Worm (Caenorhabditis elegans) whole organism, L4 larva: ENCODE results near the gene dhs-16.

Experiments
- R02D3.7 ChIP-seq: fragments of 150-350 bp; sonication (generic microtip); optimal IDR thresholded peaks from 3 replicates; lab custom pipeline; 2014; ENCODE audit warnings: missing biosample characterization, missing genetic modification characterization
- Y48G9A.11 ChIP-seq: fragments of 200-800 bp; sonication (Bioruptor generic); IDR thresholded peaks from 2 replicates; pipeline ENCODE4 v1.3.6; 2022; ENCODE audit warnings: missing genetic modification reagents, missing genetic modification characterization, missing compliant biosample characterization
- Y75B8A.6 ChIP-seq: fragments of 200-800 bp; sonication (Bioruptor generic); IDR thresholded peaks from 2 replicates; pipeline ENCODE4 v1.3.6; 2022; ENCODE audit warnings: missing genetic modification reagents, missing genetic modification characterization, missing compliant biosample characterization
- aly-2 ChIP-seq: sonication (generic microtip); optimal IDR thresholded peaks from 2 replicates; lab custom pipeline; 2018; ENCODE audit warnings: missing biosample characterization, missing genetic modification characterization
- ceh-28 ChIP-seq: fragments of 150-350 bp; optimal IDR thresholded peaks from 2 replicates; lab custom pipeline; 2014; ENCODE audit warnings: missing biosample characterization, missing genetic modification reagents, missing genetic modification characterization
- ceh-44 ChIP-seq: fragments of 200-800 bp; sonication (Bioruptor generic); IDR thresholded peaks from 2 replicates; pipeline ENCODE4 v1.3.6; 2022; ENCODE audit warnings: missing genetic modification reagents, missing genetic modification characterization, missing compliant biosample characterization
- ceh-82 ChIP-seq: sonication (generic microtip); optimal IDR thresholded peaks from 2 replicates; lab custom pipeline; 2017; ENCODE audit warnings: missing biosample characterization, missing genetic modification characterization
- ctbp-1 ChIP-seq: fragments of 200-800 bp; sonication (Bioruptor generic); IDR thresholded peaks from 2 replicates; pipeline ENCODE4 v1.3.6; 2022; ENCODE audit warnings: missing genetic modification reagents, missing genetic modification characterization, missing compliant biosample characterization
- daf-12 ChIP-seq: fragments of 150-350 bp; optimal IDR thresholded peaks from 2 replicates; lab custom pipeline; 2014; ENCODE audit warnings: missing biosample characterization, missing genetic modification reagents, missing genetic modification characterization
- dpl-1 ChIP-seq: fragments of 150-350 bp; optimal IDR thresholded peaks from 2 replicates; lab custom pipeline; 2014; ENCODE audit warnings: missing biosample characterization, missing genetic modification reagents, missing genetic modification characterization
- duxl-1 ChIP-seq: sonication (generic microtip); optimal IDR thresholded peaks from 2 replicates; lab custom pipeline; 2016; ENCODE audit warnings: mild to moderate bottlenecking, missing genetic modification characterization, moderate library complexity, missing compliant biosample characterization; ENCODE audit not compliant: poor library complexity
- dve-1 ChIP-seq: sonication (generic microtip); optimal IDR thresholded peaks from 2 replicates; lab custom pipeline; 2017; ENCODE audit warnings: antibody characterized with exemption, mild to moderate bottlenecking, missing genetic modification characterization, missing compliant biosample characterization; ENCODE audit not compliant: insufficient read depth
- fos-1 ChIP-seq: fragments of 150-350 bp; optimal IDR thresholded peaks from 2 replicates; lab custom pipeline; 2014; ENCODE audit warnings: missing biosample characterization, missing genetic modification characterization
- hlh-11 ChIP-seq: fragments of 200-800 bp; sonication (Bioruptor generic); optimal IDR thresholded peaks from 2 replicates; lab custom pipeline; 2018; ENCODE audit warnings: mild to moderate bottlenecking, missing genetic modification characterization, missing compliant biosample characterization
- hlh-30 ChIP-seq: sonication (generic microtip); optimal IDR thresholded peaks from 2 replicates; lab custom pipeline; 2017; ENCODE audit warnings: antibody characterized with exemption, mild to moderate bottlenecking, missing genetic modification characterization, missing compliant biosample characterization; ENCODE audit not compliant: insufficient read depth
- lin-15B ChIP-seq: fragments of 150-350 bp; sonication (generic microtip); optimal IDR thresholded peaks from 3 replicates; lab custom pipeline; 2014; ENCODE audit warnings: missing biosample characterization, missing genetic modification characterization
- lin-29 ChIP-seq: fragments of 200-800 bp; sonication (Bioruptor generic); IDR thresholded peaks from 2 replicates; pipeline ENCODE4 v1.3.6; 2022; ENCODE audit warnings: missing genetic modification reagents, missing genetic modification characterization, missing compliant biosample characterization
- lin-38 ChIP-seq: fragments of 200-800 bp; sonication (Bioruptor generic); IDR thresholded peaks from 2 replicates; pipeline ENCODE4 v1.3.6; 2022; ENCODE audit warnings: missing genetic modification reagents, missing genetic modification characterization, missing compliant biosample characterization
- lsy-2 ChIP-seq, 2 experiments: fragments of 150-350 bp in 1 of 2; sonication (generic microtip) in 1 of 2; optimal IDR thresholded peaks; 2 replicates each; lab custom pipeline; 2014 to 2017; ENCODE audit warnings: missing biosample characterization in 2 of 2, missing genetic modification characterization in 2 of 2
- mdl-1 ChIP-seq, 2 experiments: fragments of 150-350 bp in 1 of 2; sonication (generic microtip) in 1 of 2; optimal IDR thresholded peaks; 2 replicates each; lab custom pipeline; 2014 to 2017; ENCODE audit warnings: missing biosample characterization in 2 of 2, missing genetic modification characterization in 2 of 2
- mep-1 ChIP-seq: fragments of 150-350 bp; sonication (generic microtip); optimal IDR thresholded peaks from 3 replicates; lab custom pipeline; 2014; ENCODE audit warnings: missing biosample characterization, missing genetic modification characterization
- mes-2 ChIP-seq: sonication (generic microtip); optimal IDR thresholded peaks from 2 replicates; lab custom pipeline; 2016; ENCODE audit warnings: missing genotype, mild to moderate bottlenecking, missing genetic modification characterization, missing compliant biosample characterization; ENCODE audit not compliant: poor library complexity, severe bottlenecking
- nhr-10 ChIP-seq: fragments of 150-350 bp; optimal IDR thresholded peaks from 2 replicates; lab custom pipeline; 2014; ENCODE audit warnings: missing biosample characterization, missing genetic modification characterization
- nhr-102 ChIP-seq: sonication (generic microtip); optimal IDR thresholded peaks from 2 replicates; lab custom pipeline; 2016; ENCODE audit warnings: mild to moderate bottlenecking, missing genetic modification characterization, moderate library complexity, missing compliant biosample characterization
- nhr-111 ChIP-seq: fragments of 200-800 bp; sonication (Bioruptor generic); optimal IDR thresholded peaks from 2 replicates; lab custom pipeline; 2018; ENCODE audit warnings: mild to moderate bottlenecking, missing genetic modification characterization, missing compliant biosample characterization
- nhr-25 ChIP-seq: sonication (generic microtip); optimal IDR thresholded peaks from 2 replicates; lab custom pipeline; 2017; ENCODE audit warnings: missing genetic modification characterization, mild to moderate bottlenecking, missing compliant biosample characterization, antibody characterized with exemption, moderate library complexity, borderline replicate concordance; ENCODE audit not compliant: insufficient read depth
- nhr-41 ChIP-seq: fragments of 200-800 bp; sonication (Bioruptor generic); IDR thresholded peaks from 2 replicates; pipeline ENCODE4 v1.3.6; 2022; ENCODE audit warnings: missing genetic modification reagents, missing genetic modification characterization, missing compliant biosample characterization
- nhr-42 ChIP-seq: fragments of 200-800 bp; sonication (Bioruptor generic); IDR thresholded peaks from 2 replicates; pipeline ENCODE4 v1.3.6; 2022; ENCODE audit warnings: missing genetic modification characterization, missing compliant biosample characterization
- nhr-6 ChIP-seq: fragments of 150-350 bp; optimal IDR thresholded peaks from 2 replicates; lab custom pipeline; 2014; ENCODE audit warnings: missing biosample characterization, missing genetic modification characterization
- nhr-76 ChIP-seq: fragments of 150-350 bp; optimal IDR thresholded peaks from 2 replicates; lab custom pipeline; 2014; ENCODE audit warnings: missing biosample characterization, missing genetic modification characterization
- pha-4 ChIP-seq, 2 experiments: fragments of 150-350 bp in 1 of 2; fragments of 200-800 bp in 1 of 2; sonication (Bioruptor generic) in 1 of 2; IDR thresholded peaks in 1 of 2; optimal IDR thresholded peaks in 1 of 2; 2 replicates each; pipeline versions ENCODE4 v1.3.6 to Lab custom; 2014 to 2022; ENCODE audit warnings: missing genetic modification characterization in 2 of 2, missing genetic modification reagents in 2 of 2, missing biosample characterization in 1 of 2, missing compliant biosample characterization in 1 of 2
- sdz-12 ChIP-seq: fragments of 200-800 bp; sonication (Bioruptor generic); optimal IDR thresholded peaks from 2 replicates; lab custom pipeline; 2018; ENCODE audit warnings: mild to moderate bottlenecking, missing genetic modification characterization, missing compliant biosample characterization
- set-16 ChIP-seq: fragments of 200-800 bp; sonication (Bioruptor generic); IDR thresholded peaks from 2 replicates; pipeline ENCODE4 v1.3.6; 2022; ENCODE audit warnings: missing genetic modification reagents, missing genetic modification characterization, missing compliant biosample characterization
- skn-1 ChIP-seq: fragments of 150-350 bp; optimal IDR thresholded peaks from 2 replicates; lab custom pipeline; 2014; ENCODE audit warnings: missing biosample characterization, missing genetic modification characterization
- snpc-1.2 ChIP-seq: fragments of 200-800 bp; sonication (Bioruptor generic); IDR thresholded peaks from 2 replicates; pipeline ENCODE4 v1.3.6; 2022; ENCODE audit warnings: missing genetic modification reagents, missing genetic modification characterization, missing compliant biosample characterization
- snpc-4 ChIP-seq: fragments of 150-350 bp; optimal IDR thresholded peaks from 2 replicates; lab custom pipeline; 2014; ENCODE audit warnings: missing biosample characterization, missing genetic modification characterization
- spr-3 ChIP-seq: fragments of 200-800 bp; sonication (Bioruptor generic); optimal IDR thresholded peaks from 2 replicates; lab custom pipeline; 2018; ENCODE audit warnings: mild to moderate bottlenecking, missing genetic modification characterization, missing compliant biosample characterization
- tag-97 ChIP-seq: fragments of 200-800 bp; sonication (Bioruptor generic); IDR thresholded peaks from 2 replicates; pipeline ENCODE4 v1.3.6; 2022; ENCODE audit warnings: missing genetic modification characterization, missing compliant biosample characterization
- unc-130 ChIP-seq: sonication (generic microtip); optimal IDR thresholded peaks from 2 replicates; lab custom pipeline; 2016; ENCODE audit warnings: missing genetic modification reagents, missing genetic modification characterization, missing compliant biosample characterization
- unc-62 ChIP-seq, 3 experiments: fragments of 150-350 bp in 1 of 3; sonication (generic microtip); optimal IDR thresholded peaks in 2 of 3; peaks in 1 of 3; 1 replicate in 1 of 3; 2 replicates in 2 of 3; lab custom pipeline; 2014 to 2017; ENCODE audit warnings: missing biosample characterization in 3 of 3, missing genetic modification characterization in 3 of 3, missing genetic modification reagents in 3 of 3, missing genotype in 1 of 3
- vab-7 ChIP-seq: fragments of 200-800 bp; sonication (Bioruptor generic); IDR thresholded peaks from 2 replicates; pipeline ENCODE4 v1.3.6; 2022; ENCODE audit warnings: missing genetic modification reagents, missing genetic modification characterization, missing compliant biosample characterization
- zag-1 ChIP-seq: fragments of 150-350 bp; optimal IDR thresholded peaks from 2 replicates; lab custom pipeline; 2014; ENCODE audit warnings: missing biosample characterization, missing genetic modification characterization
- zfp-2 ChIP-seq: sonication (generic microtip); optimal IDR thresholded peaks from 2 replicates; lab custom pipeline; 2016; ENCODE audit warnings: mild to moderate bottlenecking, missing genetic modification characterization, missing compliant biosample characterization
- zfp-3 ChIP-seq: fragments of 200-800 bp; sonication (Bioruptor generic); conservative IDR thresholded peaks from 2 replicates; pipeline ENCODE4 v1.3.6; 2022; ENCODE audit warnings: missing genetic modification reagents, missing genetic modification characterization, missing compliant biosample characterization
- zip-11 ChIP-seq: fragments of 200-800 bp; sonication (Bioruptor generic); IDR thresholded peaks from 2 replicates; pipeline ENCODE4 v1.3.6; 2022; ENCODE audit warnings: missing genetic modification characterization, missing compliant biosample characterization
- ztf-7 ChIP-seq: fragments of 150-350 bp; optimal IDR thresholded peaks from 2 replicates; lab custom pipeline; 2014; ENCODE audit warnings: missing biosample characterization, missing genetic modification characterization

The dhs-16 gene

ce11 chrV:6010642-6011041, 27.1 kb downstream of the dhs-16 start:
- TF ChIP-seq snpc-1.2 (GFP tag; lab: Robert Waterston, UW), result no peak
- no peak for TF ChIP-seq nhr-102 (tag; lab: Kevin White, UChicago)
- TF ChIP-seq dpl-1 (GFP tag; lab: Kevin White, UChicago), result no peak
- no peak for TF ChIP-seq zfp-3 (GFP tag; lab: Robert Waterston, UW)
- TF ChIP-seq aly-2 (tag; lab: Kevin White, UChicago), result no peak
- no peak for TF ChIP-seq tag-97
- no peak for TF ChIP-seq set-16
- no peak for TF ChIP-seq ceh-28
- TF ChIP-seq daf-12 (tag; lab: Kevin White, UChicago), result no peak
- TF ChIP-seq zfp-2, result no peak
- TF ChIP-seq spr-3 (GFP tag; lab: Kevin White, UChicago), result no peak
- TF ChIP-seq zip-11 (GFP tag; lab: Robert Waterston, UW), result no peak
- TF ChIP-seq Y75B8A.6 (GFP tag; lab: Robert Waterston, UW), result no peak
- no peak for TF ChIP-seq ceh-44 (GFP tag; lab: Robert Waterston, UW)
- TF ChIP-seq lin-38 (GFP tag; lab: Robert Waterston, UW), result no peak
- no peak for TF ChIP-seq nhr-25 (tag; lab: Kevin White, UChicago)
- TF ChIP-seq ctbp-1 (GFP tag; lab: Robert Waterston, UW), result no peak
- no peak for TF ChIP-seq mdl-1 (tag; optimal IDR thresholded peaks at IDR 0.05; lab: Kevin White, UChicago)
- TF ChIP-seq mep-1 (tag; lab: Kevin White, UChicago), result no peak
- no peak for TF ChIP-seq skn-1
- no peak for TF ChIP-seq fos-1 (tag; lab: Kevin White, UChicago)
- peak; percentile 20 for TF ChIP-seq dve-1 (tag; lab: Kevin White, UChicago)
- peak; percentile 7 for TF ChIP-seq nhr-6 (tag; lab: Kevin White, UChicago)
- TF ChIP-seq snpc-4 (tag; lab: Kevin White, UChicago), result no peak
- no peak for TF ChIP-seq vab-7
- TF ChIP-seq nhr-42 (GFP tag; lab: Robert Waterston, UW), result no peak
- no peak for TF ChIP-seq nhr-111
- TF ChIP-seq unc-62 (GFP tag; optimal IDR thresholded peaks at IDR 0.05 in 1 of 2; lab: Kevin White, UChicago), result peak in 1 of 2 experiments; percentile 92
- no peak for TF ChIP-seq unc-62 (tag; optimal IDR thresholded peaks at IDR 0.05; lab: Kevin White, UChicago)
- TF ChIP-seq Y48G9A.11 (GFP tag; lab: Robert Waterston, UW), result no peak
- TF ChIP-seq pha-4 (GFP tag; IDR thresholded peaks at IDR 0.05; lab: Robert Waterston, UW), result no peak
- peak; percentile 41 for TF ChIP-seq pha-4 (tag; optimal IDR thresholded peaks at IDR 0.05; lab: Kevin White, UChicago)
- TF ChIP-seq zag-1 (tag; lab: Kevin White, UChicago), result no peak
- peak in 1 of 2 experiments; percentile 9 for TF ChIP-seq lsy-2 (tag; optimal IDR thresholded peaks at IDR 0.05; lab: Kevin White, UChicago)
- peak; percentile 14 for TF ChIP-seq mes-2 (tag; lab: Kevin White, UChicago)
- TF ChIP-seq ztf-7, result no peak
- no peak for TF ChIP-seq nhr-10 (tag; lab: Kevin White, UChicago)
- no peak for TF ChIP-seq ceh-82
- no peak for TF ChIP-seq lin-29 (GFP tag; lab: Robert Waterston, UW)
- no peak for TF ChIP-seq hlh-30 (tag; lab: Kevin White, UChicago)
- no peak for TF ChIP-seq unc-130 (GFP tag; lab: Kevin White, UChicago)
- TF ChIP-seq nhr-41 (GFP tag; lab: Robert Waterston, UW), result no peak
- TF ChIP-seq duxl-1 (tag; lab: Kevin White, UChicago), result no peak
- TF ChIP-seq R02D3.7 (tag; lab: Kevin White, UChicago), result no peak
- no peak for TF ChIP-seq nhr-76 (tag; lab: Kevin White, UChicago)
- no peak for TF ChIP-seq lin-15B (tag; lab: Kevin White, UChicago)
- no peak for TF ChIP-seq sdz-12 (GFP tag; lab: Kevin White, UChicago)
- no peak for TF ChIP-seq hlh-11 (tag; lab: Kevin White, UChicago)
